Fruit fly (Drosophila melanogaster): Measurements from ENCODE around the gene kirre.
A peak's percentile ranks its signal among the peaks of the same experiment; 100 is the strongest.

kirre gene

DNA sequence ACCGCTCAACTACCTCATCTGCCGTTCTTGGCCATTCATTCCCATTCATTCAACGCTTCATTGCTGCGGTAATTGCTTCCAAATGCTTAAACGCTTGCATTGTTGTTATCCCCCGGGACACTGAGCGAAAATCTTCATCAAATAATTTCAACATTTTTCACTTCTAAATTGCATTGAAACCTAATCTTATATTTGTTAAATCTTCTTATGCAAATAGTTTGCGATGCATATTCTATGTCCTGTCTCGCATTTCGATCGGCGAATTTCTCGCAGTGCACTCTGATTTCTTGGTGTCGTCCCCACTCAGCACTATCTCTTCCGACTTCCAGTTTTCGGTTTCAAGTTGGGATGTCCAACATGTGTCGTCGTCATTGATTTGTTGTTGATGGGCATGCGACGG lies 356.8 kb downstream of the kirre start (continued):
- TF ChIP-seq CG3032 (tag; optimal IDR thresholded peaks at IDR 0.05) (peak; percentile 90), CG1621 (tag; optimal IDR thresholded peaks at IDR 0.05) (peak; percentile 88), Lpt (GFP tag; optimal IDR thresholded peaks at IDR 0.05) (peak; percentile 77), Sox102F (GFP tag; optimal IDR thresholded peaks at IDR 0.05) (peak; percentile 89), CG11762 (GFP tag; optimal IDR thresholded peaks at IDR 0.05; ENCODE audit: insufficient read depth) (peak; percentile 77), CG3919 (GFP tag; optimal IDR thresholded peaks at IDR 0.05) (peak; percentile 92), vri (GFP tag; optimal IDR thresholded peaks at IDR 0.05) (peak; percentile 66), salr (GFP tag; optimal IDR thresholded peaks at IDR 0.05) (peak; percentile 71 to 80), cyc (GFP tag; optimal IDR thresholded peaks at IDR 0.05) (peak; percentile 90), net (GFP tag; optimal IDR thresholded peaks at IDR 0.05) (peak; percentile 76), Hr38 (GFP tag; optimal IDR thresholded peaks at IDR 0.05) (no peak), Sox15 (GFP tag; optimal IDR thresholded peaks at IDR 0.05) (peak; percentile 83), Gug (GFP tag; IDR thresholded peaks at IDR 0.05) (peak; percentile 67), Ets96B (tag; optimal IDR thresholded peaks at IDR 0.05) (peak; percentile 87), OdsH (GFP tag; optimal IDR thresholded peaks at IDR 0.05) (peak; percentile 84), Hr39 (GFP tag; optimal IDR thresholded peaks at IDR 0.05) (peak; percentile 89), CG34406 (GFP tag; optimal IDR thresholded peaks at IDR 0.05) (peak; percentile 85), CG6808 (GFP tag; optimal IDR thresholded peaks at IDR 0.05) (peak; percentile 86), CG7368 (GFP tag; optimal IDR thresholded peaks at IDR 0.05) (peak; percentile 89), fkh (GFP tag; optimal IDR thresholded peaks at IDR 0.05) (peak; percentile 42), CG4318 (GFP tag; optimal IDR thresholded peaks at IDR 0.05) (peak; percentile 73), Ets21C (GFP tag; optimal IDR thresholded peaks at IDR 0.05) (peak; percentile 81)

DNA sequence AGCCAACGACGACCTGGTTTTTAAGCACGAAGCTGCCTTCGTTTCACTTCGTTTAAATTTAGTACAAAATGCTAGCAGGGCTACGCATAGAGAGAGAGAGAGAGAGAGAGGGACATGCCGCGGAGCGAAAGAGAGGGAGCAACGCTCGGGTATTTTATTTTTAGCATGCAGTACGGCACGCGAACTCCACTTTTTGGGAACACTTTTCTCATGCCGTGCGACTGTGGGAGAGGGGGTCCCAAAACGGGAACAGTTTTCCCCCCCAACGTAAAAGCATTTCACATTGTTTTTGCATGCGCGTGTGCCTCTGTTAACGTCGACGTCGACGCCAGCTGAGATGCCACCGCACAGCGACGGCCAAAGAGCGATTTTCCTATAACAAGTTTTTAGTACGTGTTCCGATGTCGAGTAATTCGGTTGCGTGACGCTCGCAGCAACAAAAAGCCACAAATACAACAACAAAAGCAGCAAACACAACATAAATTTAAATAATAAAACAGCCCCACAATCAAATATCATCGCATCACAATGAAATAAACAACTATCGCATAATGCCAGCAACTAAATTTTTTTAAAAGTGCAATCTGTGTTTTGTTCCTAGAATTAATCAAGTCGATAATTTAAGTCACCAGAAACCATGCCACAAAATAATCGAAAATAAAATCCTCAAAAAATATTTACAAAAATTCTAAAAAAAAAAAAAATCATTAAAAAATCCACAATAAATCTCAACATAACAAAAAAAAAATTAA lies 359.2 kb downstream of the kirre start:
- TF ChIP-seq salr (GFP tag; optimal IDR thresholded peaks at IDR 0.05) (no peak), dsx (GFP tag; optimal IDR thresholded peaks at IDR 0.05; ENCODE audit: poor library complexity, severe bottlenecking) (peak; percentile 22), Eip78C (GFP tag) (peak; percentile 59), CG6854 (GFP tag; optimal IDR thresholded peaks at IDR 0.05) (peak; percentile 100), CG8119 (GFP tag; IDR thresholded peaks at IDR 0.05) (peak; percentile 29; the same call in 1 of the 3 replicates), CG6808 (GFP tag; optimal IDR thresholded peaks at IDR 0.05) (no peak), ss (GFP tag; optimal IDR thresholded peaks at IDR 0.05) (peak; percentile 51 to 79), esn (GFP tag; optimal IDR thresholded peaks at IDR 0.05) (no peak)

- peak; percentile 34 for TF ChIP-seq Eip78C (GFP tag)
- TF ChIP-seq CG9139 (GFP tag; optimal IDR thresholded peaks at IDR 0.05): peak; percentile 32
- peak; percentile 50 to 54 for TF ChIP-seq ss (GFP tag; optimal IDR thresholded peaks at IDR 0.05)
- TF ChIP-seq CG15336 (GFP tag; IDR thresholded peaks at IDR 0.05): 0 out of 2 replicates have a peak, but pooled peaks have one; percentile 19
- TF ChIP-seq salr (GFP tag; optimal IDR thresholded peaks at IDR 0.05): peak in 1 of 2 experiments; percentile 8
- peak; percentile 41; the same call in 2 of the 3 replicates for TF ChIP-seq CG8119 (GFP tag; IDR thresholded peaks at IDR 0.05)
- 0 out of 2 replicates have a peak, but pooled peaks have one; percentile 14 for TF ChIP-seq Gug (GFP tag; IDR thresholded peaks at IDR 0.05)
- TF ChIP-seq CG6808 (GFP tag; optimal IDR thresholded peaks at IDR 0.05): peak; percentile 51
- TF ChIP-seq Lpt (GFP tag; optimal IDR thresholded peaks at IDR 0.05): no peak
- TF ChIP-seq fd85E (GFP tag; optimal IDR thresholded peaks at IDR 0.05): no peak
- TF ChIP-seq dsx (GFP tag; optimal IDR thresholded peaks at IDR 0.05; ENCODE audit: poor library complexity, severe bottlenecking): no peak
- TF ChIP-seq eg (GFP tag; IDR thresholded peaks at IDR 0.05): peak; percentile 51; the same call in 2 of the 3 replicates
- peak; percentile 42; the same call in 1 of the 3 replicates for TF ChIP-seq CG6163 (GFP tag; IDR thresholded peaks at IDR 0.05)
Observed at dm6 chrX:3099913-3100275, 359.7 kb downstream of the kirre start.

DNA sequence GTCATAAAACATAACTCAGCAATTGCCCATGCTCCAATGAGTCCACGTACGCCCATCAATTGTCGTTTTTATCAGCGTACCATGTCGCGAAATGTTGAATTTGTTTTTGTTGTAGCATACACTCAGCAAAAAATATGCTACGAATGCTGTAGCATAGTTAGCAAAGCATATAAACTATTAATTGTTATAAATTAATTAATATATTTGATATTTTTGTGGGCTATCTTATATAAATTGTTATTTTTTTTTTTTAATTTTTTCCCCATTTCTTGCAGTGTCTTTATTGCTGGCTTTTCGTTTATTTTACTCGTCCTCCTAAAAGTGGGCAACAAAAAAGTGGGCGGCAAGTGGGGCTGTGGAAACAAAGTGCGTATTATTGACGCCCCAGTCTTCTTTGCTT lies 368.7 kb downstream of the kirre start:
- peak; percentile 73 for TF ChIP-seq Eip78C (GFP tag)
- peak; percentile 8 for TF ChIP-seq pdm3 (GFP tag; optimal IDR thresholded peaks at IDR 0.05)
- TF ChIP-seq CG6808 (GFP tag; optimal IDR thresholded peaks at IDR 0.05): no peak
- peak; percentile 20 for TF ChIP-seq CG3032 (tag; optimal IDR thresholded peaks at IDR 0.05)
- no peak for TF ChIP-seq CG11762 (GFP tag; optimal IDR thresholded peaks at IDR 0.05; ENCODE audit: insufficient read depth)
- peak; percentile 78 for TF ChIP-seq eg (GFP tag; IDR thresholded peaks at IDR 0.05)
- TF ChIP-seq Eip93F (GFP tag; optimal IDR thresholded peaks at IDR 0.05): no peak
- TF ChIP-seq CG7368 (GFP tag; optimal IDR thresholded peaks at IDR 0.05): no peak
- TF ChIP-seq acj6 (GFP tag; optimal IDR thresholded peaks at IDR 0.05): peak; percentile 56
- TF ChIP-seq esn (GFP tag; optimal IDR thresholded peaks at IDR 0.05): no peak
- peak; percentile 48 for TF ChIP-seq svp (GFP tag)
- peak in 1 of 2 experiments; percentile 46 for TF ChIP-seq salr (GFP tag; optimal IDR thresholded peaks at IDR 0.05)
- no peak for TF ChIP-seq CG6276 (GFP tag; optimal IDR thresholded peaks at IDR 0.05)
- TF ChIP-seq CG32006 (GFP tag; optimal IDR thresholded peaks at IDR 0.05): peak; percentile 72
- no peak for TF ChIP-seq Hr38 (GFP tag; optimal IDR thresholded peaks at IDR 0.05)
- no peak for TF ChIP-seq CG6792 (GFP tag; optimal IDR thresholded peaks at IDR 0.05)
- TF ChIP-seq Sox14 (GFP tag; optimal IDR thresholded peaks at IDR 0.05): no peak
- peak; percentile 38; the same call in 1 of the 2 replicates for TF ChIP-seq CG11294 (GFP tag; IDR thresholded peaks at IDR 0.05)
- TF ChIP-seq CG4318 (GFP tag; optimal IDR thresholded peaks at IDR 0.05): peak; percentile 39
- no peak for TF ChIP-seq CG1621 (tag; optimal IDR thresholded peaks at IDR 0.05)
- TF ChIP-seq dsx (GFP tag; optimal IDR thresholded peaks at IDR 0.05; ENCODE audit: poor library complexity, severe bottlenecking): no peak

Data from whole organism, prepupa.